Fruit fly (Drosophila melanogaster): ENCODE data around the gene Fer2.

Gene Fer2

dm6 chr3R:16153356-16153905, 2.3 kb upstream of the Fer2 start:
- no peak for TF ChIP-seq Pif1A (GFP tag; optimal IDR thresholded peaks at IDR 0.05)
- TF ChIP-seq CG8301 (tag; optimal IDR thresholded peaks at IDR 0.05) = no peak
- TF ChIP-seq Pif1B (GFP tag; optimal IDR thresholded peaks at IDR 0.05) = no peak
- no peak for TF ChIP-seq EcR (GFP tag; optimal IDR thresholded peaks at IDR 0.05)
- no peak for TF ChIP-seq D1 (tag; optimal IDR thresholded peaks at IDR 0.05)
- no peak for TF ChIP-seq CG32121 (GFP tag; IDR thresholded peaks at IDR 0.05)
- TF ChIP-seq gl (tag; optimal IDR thresholded peaks at IDR 0.05) = no peak
- TF ChIP-seq rn (GFP tag; IDR thresholded peaks at IDR 0.05) = no peak
- TF ChIP-seq CG17806 (tag; optimal IDR thresholded peaks at IDR 0.05) = no peak
- TF ChIP-seq CG13204 (GFP tag; optimal IDR thresholded peaks at IDR 0.05) = no peak
- TF ChIP-seq CG8159 (tag; optimal IDR thresholded peaks at IDR 0.05) = no peak
- TF ChIP-seq CG14655 (GFP tag; optimal IDR thresholded peaks at IDR 0.05) = no peak
- no peak for TF ChIP-seq CG4496 (GFP tag; IDR thresholded peaks at IDR 0.05)
- no peak for TF ChIP-seq CG15710 (tag; optimal IDR thresholded peaks at IDR 0.05)
- TF ChIP-seq Snoo (tag; optimal IDR thresholded peaks at IDR 0.05) = no peak
- TF ChIP-seq CG12605 (GFP tag; IDR thresholded peaks at IDR 0.05) = no peak

- TF ChIP-seq Pif1A (GFP tag; optimal IDR thresholded peaks at IDR 0.05) (no peak), CG32121 (GFP tag; IDR thresholded peaks at IDR 0.05) (peak; percentile 25; the same call in 1 of the 2 replicates), CG15710 (tag; optimal IDR thresholded peaks at IDR 0.05) (no peak)
Measured at dm6 chr3R:16152369-16152768, 1.3 kb upstream of the Fer2 start.

- TF ChIP-seq CG34367 (tag; optimal IDR thresholded peaks at IDR 0.05) = no peak
- no peak for TF ChIP-seq CG15710 (tag; optimal IDR thresholded peaks at IDR 0.05)
- no peak for TF ChIP-seq CG4496 (GFP tag; IDR thresholded peaks at IDR 0.05)
- no peak for TF ChIP-seq CG14655 (GFP tag; optimal IDR thresholded peaks at IDR 0.05)
- TF ChIP-seq fd96Ca (GFP tag; IDR thresholded peaks at IDR 0.05) = no peak
- TF ChIP-seq Snoo (tag; optimal IDR thresholded peaks at IDR 0.05) = no peak
- TF ChIP-seq CG8301 (tag; optimal IDR thresholded peaks at IDR 0.05) = no peak
- TF ChIP-seq Ets98B (GFP tag; IDR thresholded peaks at IDR 0.05) = no peak
- TF ChIP-seq gl (tag; optimal IDR thresholded peaks at IDR 0.05) = no peak
- no peak for TF ChIP-seq CG10348 (GFP tag; IDR thresholded peaks at IDR 0.05)
- no peak for TF ChIP-seq rn (GFP tag; IDR thresholded peaks at IDR 0.05)
- TF ChIP-seq CG8159 (tag; optimal IDR thresholded peaks at IDR 0.05) = no peak
- no peak for TF ChIP-seq CG12605 (GFP tag; IDR thresholded peaks at IDR 0.05)
- no peak for TF ChIP-seq EcR (GFP tag; optimal IDR thresholded peaks at IDR 0.05)
- no peak for TF ChIP-seq CG17806 (tag; optimal IDR thresholded peaks at IDR 0.05)
- TF ChIP-seq Pif1A (GFP tag; optimal IDR thresholded peaks at IDR 0.05) = no peak
- TF ChIP-seq CG9948 (tag; optimal IDR thresholded peaks at IDR 0.05) = no peak
- no peak for TF ChIP-seq CG13204 (GFP tag; optimal IDR thresholded peaks at IDR 0.05)
- TF ChIP-seq Pif1B (GFP tag; optimal IDR thresholded peaks at IDR 0.05) = no peak
- no peak for TF ChIP-seq CG32121 (GFP tag; IDR thresholded peaks at IDR 0.05)
Measured at dm6 chr3R:16148712-16149111, 2.4 kb downstream of the Fer2 start.

- TF ChIP-seq Pif1B (GFP tag; optimal IDR thresholded peaks at IDR 0.05) (no peak), CG32121 (GFP tag; IDR thresholded peaks at IDR 0.05) (peak; percentile 47; the same call in 1 of the 2 replicates), CG15710 (tag; optimal IDR thresholded peaks at IDR 0.05) (peak; percentile 34), EcR (GFP tag; optimal IDR thresholded peaks at IDR 0.05) (peak; percentile 56), fd96Ca (GFP tag; IDR thresholded peaks at IDR 0.05) (peak; percentile 86), Pif1A (GFP tag; optimal IDR thresholded peaks at IDR 0.05) (peak; percentile 19), CG13204 (GFP tag; optimal IDR thresholded peaks at IDR 0.05) (peak; percentile 46), CG12605 (GFP tag; IDR thresholded peaks at IDR 0.05) (no peak), Snoo (tag; optimal IDR thresholded peaks at IDR 0.05) (peak; percentile 29), CG14655 (GFP tag; optimal IDR thresholded peaks at IDR 0.05) (no peak), CG8301 (tag; optimal IDR thresholded peaks at IDR 0.05) (peak; percentile 4), CG8159 (tag; optimal IDR thresholded peaks at IDR 0.05) (peak; percentile 35), CG17806 (tag; optimal IDR thresholded peaks at IDR 0.05) (peak; percentile 3), Ets98B (GFP tag; IDR thresholded peaks at IDR 0.05) (peak; percentile 65)
Measured at dm6 chr3R:16146632-16147453, 4.3 kb downstream of the Fer2 start, which contains the start of the genes Mic26-27 and CG5916. Gene Mic26-27, minus strand, starts transcription at chr3R:16146855. Gene CG5916, plus strand, starts transcription at chr3R:16147029.

- no peak for TF ChIP-seq CG32121 (GFP tag; IDR thresholded peaks at IDR 0.05)
- no peak for TF ChIP-seq gl (tag; optimal IDR thresholded peaks at IDR 0.05)
- TF ChIP-seq CG15710 (tag; optimal IDR thresholded peaks at IDR 0.05) = no peak
- no peak for TF ChIP-seq EcR (GFP tag; optimal IDR thresholded peaks at IDR 0.05)
- TF ChIP-seq CG9948 (tag; optimal IDR thresholded peaks at IDR 0.05) = no peak
- TF ChIP-seq CG17806 (tag; optimal IDR thresholded peaks at IDR 0.05) = no peak
- no peak for TF ChIP-seq D1 (tag; optimal IDR thresholded peaks at IDR 0.05)
- no peak for TF ChIP-seq CG10348 (GFP tag; IDR thresholded peaks at IDR 0.05)
- no peak for TF ChIP-seq CG8159 (tag; optimal IDR thresholded peaks at IDR 0.05)
- TF ChIP-seq CG34367 (tag; optimal IDR thresholded peaks at IDR 0.05) = no peak
- TF ChIP-seq CG4496 (GFP tag; IDR thresholded peaks at IDR 0.05) = no peak
- no peak for TF ChIP-seq Pif1B (GFP tag; optimal IDR thresholded peaks at IDR 0.05)
- TF ChIP-seq rn (GFP tag; IDR thresholded peaks at IDR 0.05) = no peak
- TF ChIP-seq fd96Ca (GFP tag; IDR thresholded peaks at IDR 0.05) = no peak
- TF ChIP-seq CG13204 (GFP tag; optimal IDR thresholded peaks at IDR 0.05) = no peak
- TF ChIP-seq Snoo (tag; optimal IDR thresholded peaks at IDR 0.05) = no peak
- no peak for TF ChIP-seq CG12605 (GFP tag; IDR thresholded peaks at IDR 0.05)
Measured at dm6 chr3R:16135616-16136015, 15.5 kb downstream of the Fer2 start.
